Worm (Caenorhabditis elegans) whole organism, L1 larva: ENCODE data around the gene F10G2.4.
"Not testable (repeated sequence)": the region's sequence is repeated elsewhere in the genome, so short reads cannot be mapped to it uniquely, and the experiment has no call there.

Experiments
- C04F5.9 ChIP-seq: sonication (generic microtip); optimal IDR thresholded peaks from 2 replicates; lab custom pipeline; 2016; ENCODE audit warnings: missing genetic modification characterization, missing compliant biosample characterization
- C34B4.2 ChIP-seq: sonication (generic microtip); optimal IDR thresholded peaks from 2 replicates; lab custom pipeline; 2017; ENCODE audit warnings: mild to moderate bottlenecking, missing genetic modification characterization, missing compliant biosample characterization
- alr-1 ChIP-seq: fragments of 200-800 bp; sonication (Bioruptor generic); optimal IDR thresholded peaks from 2 replicates; lab custom pipeline; 2018; ENCODE audit warnings: borderline replicate concordance, mild to moderate bottlenecking, missing genetic modification characterization, missing compliant biosample characterization
- blmp-1 ChIP-seq: fragments of 150-350 bp; optimal IDR thresholded peaks from 2 replicates; lab custom pipeline; 2014; ENCODE audit warnings: missing biosample characterization, missing genetic modification characterization
- ceh-63 ChIP-seq: fragments of 200-800 bp; sonication (Bioruptor generic); optimal IDR thresholded peaks from 2 replicates; lab custom pipeline; 2018; ENCODE audit warnings: mild to moderate bottlenecking, missing genetic modification characterization, missing compliant biosample characterization
- ceh-82 ChIP-seq, 3 experiments: fragments of 150-350 bp in 1 of 3; sonication (generic microtip) in 2 of 3; optimal IDR thresholded peaks; 2 replicates each; lab custom pipeline; 2014 to 2017; ENCODE audit warnings: missing biosample characterization in 3 of 3, missing genetic modification characterization in 3 of 3
- ceh-88 ChIP-seq: fragments of 200-800 bp; sonication (Bioruptor generic); IDR thresholded peaks from 2 replicates; pipeline ENCODE4 v1.3.6; 2022; ENCODE audit warnings: missing genetic modification characterization, missing compliant biosample characterization
- dpl-1 ChIP-seq, 3 experiments: fragments of 150-350 bp in 2 of 3; sonication (generic microtip) in 1 of 3; optimal IDR thresholded peaks; 2 replicates each; lab custom pipeline; 2014 to 2017; ENCODE audit warnings: missing biosample characterization in 3 of 3, missing genetic modification characterization in 3 of 3, missing genetic modification reagents in 3 of 3
- efl-1 ChIP-seq, 4 experiments: fragments of 150-350 bp; optimal IDR thresholded peaks in 3 of 4; peaks in 1 of 4; 1 replicate in 1 of 4; 2 replicates in 3 of 4; lab custom pipeline; 2014; ENCODE audit warnings: missing biosample characterization in 2 of 4, missing genetic modification characterization in 2 of 4, missing genetic modification reagents in 2 of 4
- efl-3 ChIP-seq: fragments of 200-800 bp; sonication (Bioruptor generic); optimal IDR thresholded peaks from 2 replicates; lab custom pipeline; 2018; ENCODE audit warnings: mild to moderate bottlenecking, missing genetic modification characterization, missing compliant biosample characterization
- ets-5 ChIP-seq: fragments of 200-800 bp; sonication (Bioruptor generic); IDR thresholded peaks from 2 replicates; pipeline ENCODE4 v1.3.6; 2022; ENCODE audit warnings: missing genetic modification characterization, missing compliant biosample characterization
- hlh-4 ChIP-seq: sonication (generic microtip); optimal IDR thresholded peaks from 2 replicates; lab custom pipeline; 2016; ENCODE audit warnings: mild to moderate bottlenecking, missing genetic modification characterization, missing compliant biosample characterization
- isw-1 ChIP-seq: fragments of 200-800 bp; sonication (Bioruptor generic); IDR thresholded peaks from 2 replicates; pipeline ENCODE4 v1.3.6; 2022; ENCODE audit warnings: missing genetic modification characterization, missing compliant biosample characterization
- jun-1 ChIP-seq: fragments of 150-350 bp; optimal IDR thresholded peaks from 2 replicates; lab custom pipeline; 2014; ENCODE audit warnings: missing biosample characterization, missing genetic modification reagents, missing genetic modification characterization
- lir-3 ChIP-seq: sonication (generic microtip); optimal IDR thresholded peaks from 2 replicates; lab custom pipeline; 2016; ENCODE audit warnings: mild to moderate bottlenecking, missing genetic modification characterization, moderate library complexity, missing compliant biosample characterization; ENCODE audit not compliant: poor library complexity
- mef-2 ChIP-seq: fragments of 150-350 bp; optimal IDR thresholded peaks from 2 replicates; lab custom pipeline; 2014; ENCODE audit warnings: missing biosample characterization, missing genetic modification characterization
- nhr-19 ChIP-seq: fragments of 200-800 bp; sonication (Bioruptor generic); conservative IDR thresholded peaks from 2 replicates; pipeline ENCODE4 v1.3.6; 2022; ENCODE audit warnings: missing genetic modification characterization, missing compliant biosample characterization
- nhr-71 ChIP-seq: sonication (generic microtip); optimal IDR thresholded peaks from 2 replicates; lab custom pipeline; 2016; ENCODE audit warnings: mild to moderate bottlenecking, missing genetic modification characterization, moderate library complexity, missing compliant biosample characterization
- nhr-77 ChIP-seq: fragments of 150-350 bp; optimal IDR thresholded peaks from 2 replicates; lab custom pipeline; 2014; ENCODE audit warnings: missing biosample characterization, missing genetic modification characterization
- nhr-84 ChIP-seq: sonication (generic microtip); optimal IDR thresholded peaks from 2 replicates; lab custom pipeline; 2017; ENCODE audit warnings: missing biosample characterization, missing genetic modification characterization
- nhr-85 ChIP-seq: sonication (generic microtip); peaks from one replicate; lab custom pipeline; 2016; ENCODE audit warnings: missing genetic modification characterization, inconsistent platforms, missing compliant biosample characterization
- pag-3 ChIP-seq: sonication (generic microtip); optimal IDR thresholded peaks from 2 replicates; lab custom pipeline; 2017; ENCODE audit warnings: missing genetic modification characterization, mild to moderate bottlenecking, missing compliant biosample characterization, antibody characterized with exemption, borderline replicate concordance; ENCODE audit not compliant: insufficient read depth
- rnt-1 ChIP-seq: sonication (generic microtip); optimal IDR thresholded peaks from 2 replicates; lab custom pipeline; 2016; ENCODE audit warnings: mild to moderate bottlenecking, missing genetic modification characterization, moderate library complexity, missing compliant biosample characterization
- snpc-4 ChIP-seq: fragments of 150-350 bp; optimal IDR thresholded peaks from 2 replicates; lab custom pipeline; 2014; ENCODE audit warnings: missing biosample characterization, missing genetic modification characterization
- snu-23 ChIP-seq: sonication (generic microtip); optimal IDR thresholded peaks from 2 replicates; lab custom pipeline; 2016; ENCODE audit warnings: missing genetic modification characterization, missing compliant biosample characterization
- unc-62 ChIP-seq: fragments of 150-350 bp; optimal IDR thresholded peaks from 2 replicates; lab custom pipeline; 2014; ENCODE audit warnings: missing biosample characterization, missing genetic modification reagents, missing genetic modification characterization
- unc-86 ChIP-seq: sonication (generic microtip); optimal IDR thresholded peaks from 2 replicates; lab custom pipeline; 2016; ENCODE audit warnings: missing genetic modification characterization, missing compliant biosample characterization
- unc-98 ChIP-seq: fragments of 200-800 bp; sonication (Bioruptor generic); IDR thresholded peaks from 2 replicates; pipeline ENCODE4 v1.3.6; 2022; ENCODE audit warnings: missing genetic modification characterization, missing compliant biosample characterization
- zag-1 ChIP-seq: fragments of 150-350 bp; optimal IDR thresholded peaks from 2 replicates; lab custom pipeline; 2014; ENCODE audit warnings: missing biosample characterization, missing genetic modification characterization

The F10G2.4 gene

DNA sequence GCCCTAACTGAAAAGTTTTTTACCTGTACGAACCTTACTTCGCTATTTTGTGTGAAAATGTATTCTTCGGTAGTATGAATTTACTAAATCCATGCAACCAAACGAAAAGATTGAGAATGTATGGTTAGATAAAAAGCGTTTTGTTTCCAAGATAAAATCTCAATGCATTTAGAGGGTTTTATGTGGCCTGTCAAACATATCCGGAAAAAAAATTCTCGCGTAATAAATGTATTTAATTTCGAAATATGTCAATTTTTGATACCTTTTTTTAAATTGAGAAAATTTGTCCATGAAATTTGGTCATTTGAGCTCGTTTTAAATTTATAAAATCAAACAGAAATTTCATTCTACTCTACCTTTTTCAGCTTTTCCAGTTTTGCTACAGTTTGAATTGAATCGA lies 31.8 kb upstream of the F10G2.4 start, which contains the start of gene F07G11.4:
Gene F07G11.4, minus strand, starts transcription at position 101 of the 400 bp plus-strand sequence.
- TF ChIP-seq nhr-71 (tag; lab: Kevin White, UChicago) (no peak), unc-86 (tag; lab: Kevin White, UChicago) (no peak)

DNA sequence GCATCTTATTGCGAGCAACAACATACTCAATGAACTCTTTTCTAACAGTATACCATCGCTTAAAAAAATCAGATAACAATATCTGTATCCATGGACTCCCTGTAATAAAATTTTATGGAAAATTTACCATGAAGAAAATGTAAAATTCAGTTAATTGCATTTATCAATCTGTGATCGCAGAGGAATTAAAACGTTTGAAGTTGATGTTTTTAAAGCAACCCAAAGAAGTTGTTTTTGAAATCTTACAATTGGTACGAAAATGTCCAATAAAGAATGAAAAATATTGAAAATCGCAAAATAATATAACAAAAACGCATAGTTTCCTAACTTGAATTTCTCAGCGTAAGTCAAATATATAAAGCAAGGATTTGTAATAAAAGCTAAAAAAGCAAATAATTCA lies 29.8 kb upstream of the F10G2.4 start, which contains the start of gene srj-32:
Gene srj-32, minus strand, starts transcription at position 101 of the 400 bp plus-strand sequence.
- TF ChIP-seq ets-5: no peak
- TF ChIP-seq, all 84 proteins: peak for 0

DNA sequence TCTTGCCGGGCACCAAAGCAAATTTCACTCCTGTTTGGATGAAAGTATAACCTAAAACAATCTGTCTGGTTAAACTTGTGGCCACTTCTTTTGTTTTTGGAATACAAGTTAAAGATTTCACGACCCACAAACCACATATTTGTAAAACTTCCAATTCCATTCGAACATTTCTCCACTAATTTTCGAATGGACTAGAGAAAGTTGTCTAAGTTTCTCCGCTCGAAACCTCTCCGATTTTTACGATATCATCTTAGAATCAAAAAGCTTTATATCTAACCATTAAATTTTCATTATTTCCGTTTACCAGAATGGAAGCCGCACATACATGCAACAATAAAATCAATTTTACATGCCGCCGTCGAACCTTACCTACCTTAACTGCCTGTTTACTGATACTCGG lies 28.6 kb upstream of the F10G2.4 start, which contains the start of gene F07G11.3:
Gene F07G11.3, plus strand, starts transcription at position 301 of the 400 bp plus-strand sequence.
- TF ChIP-seq hlh-4 (tag; lab: Kevin White, UChicago) (no peak), unc-86 (tag; lab: Kevin White, UChicago) (no peak), ceh-82 (tag; optimal IDR thresholded peaks at IDR 0.05; lab: Kevin White, UChicago) (no peak), alr-1 (no peak), blmp-1 (tag; lab: Kevin White, UChicago) (no peak), lir-3 (tag; lab: Kevin White, UChicago) (no peak), unc-98 (no peak), efl-3 (GFP tag; lab: Kevin White, UChicago) (no peak), C34B4.2 (tag; lab: Kevin White, UChicago) (no peak), nhr-84 (no peak), snpc-4 (tag; lab: Kevin White, UChicago) (no peak), zag-1 (tag; lab: Kevin White, UChicago) (no peak)

DNA sequence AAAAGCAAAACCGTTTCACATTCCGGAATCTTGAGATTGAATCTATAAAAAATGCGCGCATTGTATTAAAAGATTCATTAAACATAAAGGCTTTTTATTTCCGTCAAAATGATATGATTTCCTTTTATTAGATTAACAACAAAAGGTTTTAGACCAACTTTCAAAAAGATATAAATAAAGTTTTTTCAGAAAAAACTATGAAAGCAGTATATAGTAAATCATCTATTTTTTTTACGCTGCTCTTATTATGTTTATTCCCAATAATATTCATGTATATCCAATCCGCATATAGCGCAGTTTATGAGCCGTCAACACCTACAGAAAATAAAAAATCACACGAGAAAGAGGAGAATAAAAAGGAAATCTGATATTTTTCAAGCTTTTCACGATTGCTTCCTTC lies 22.5 kb upstream of the F10G2.4 start, which contains the start of gene F07G11.2:
Gene F07G11.2, plus strand, starts transcription at position 301 of the 400 bp plus-strand sequence.
- not testable (repeated sequence) for TF ChIP-seq C04F5.9 (tag; lab: Kevin White, UChicago); jun-1 (tag; lab: Kevin White, UChicago); dpl-1 (GFP tag; optimal IDR thresholded peaks at IDR 0.05; lab: Kevin White, UChicago)

DNA sequence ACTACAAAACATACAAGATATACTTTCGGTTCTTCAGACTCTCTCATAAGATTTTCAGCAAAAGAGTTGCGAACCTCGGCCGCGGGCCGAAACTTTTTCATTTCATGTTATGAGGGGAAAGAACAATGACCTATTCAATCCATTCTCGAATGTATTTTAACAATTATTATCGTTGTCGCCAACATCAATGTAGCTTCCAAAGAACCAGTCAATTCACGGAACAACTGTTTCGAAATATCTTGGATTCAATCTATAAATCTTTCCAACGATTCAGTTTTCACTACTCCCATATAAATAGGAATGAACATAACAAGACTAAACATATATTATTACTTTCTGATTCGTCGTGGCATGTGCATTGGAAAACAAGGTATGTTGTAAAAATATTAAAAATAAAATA lies 19.9 kb upstream of the F10G2.4 start, which contains the start of gene F07G11.1:
Gene F07G11.1, plus strand, starts transcription at position 301 of the 400 bp plus-strand sequence.
- TF ChIP-seq mef-2 (tag; lab: Kevin White, UChicago) (no peak), efl-1 (optimal IDR thresholded peaks at IDR 0.05; lab: Kevin White, UChicago) (no peak), efl-1 (GFP tag; optimal IDR thresholded peaks at IDR 0.05 in 1 of 2; lab: Kevin White, UChicago) (peak in 1 of 2 experiments; percentile 28), nhr-84 (no peak), nhr-19 (no peak), snu-23 (no peak), rnt-1 (tag; lab: Kevin White, UChicago) (no peak), ceh-88 (GFP tag; lab: Robert Waterston, UW) (no peak), ceh-63 (GFP tag; lab: Kevin White, UChicago) (no peak)

DNA sequence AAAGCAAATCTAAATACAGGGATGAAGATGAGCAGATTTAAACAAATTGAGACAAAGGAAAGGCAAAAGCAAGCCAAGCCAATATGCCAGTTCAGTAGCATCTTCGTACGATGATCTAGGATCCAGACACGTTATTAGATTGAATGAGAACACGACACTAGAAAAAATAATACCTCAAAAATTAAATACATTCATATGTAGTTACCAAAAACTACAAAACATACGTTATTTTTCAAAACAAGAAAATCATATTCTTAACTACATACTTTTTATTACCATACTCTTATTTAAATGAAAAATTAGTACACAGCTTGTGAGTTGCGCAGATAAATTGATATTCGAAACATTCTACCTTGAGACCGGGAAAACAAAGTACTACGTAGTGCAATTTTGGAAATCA lies 13.8 kb upstream of the F10G2.4 start, which contains the start of gene srx-6:
Gene srx-6, minus strand, starts transcription at position 101 of the 400 bp plus-strand sequence.
- TF ChIP-seq efl-1 (optimal IDR thresholded peaks at IDR 0.05; lab: Kevin White, UChicago) (no peak), efl-1 (GFP tag; optimal IDR thresholded peaks at IDR 0.05 in 1 of 2; lab: Kevin White, UChicago) (no peak)

DNA sequence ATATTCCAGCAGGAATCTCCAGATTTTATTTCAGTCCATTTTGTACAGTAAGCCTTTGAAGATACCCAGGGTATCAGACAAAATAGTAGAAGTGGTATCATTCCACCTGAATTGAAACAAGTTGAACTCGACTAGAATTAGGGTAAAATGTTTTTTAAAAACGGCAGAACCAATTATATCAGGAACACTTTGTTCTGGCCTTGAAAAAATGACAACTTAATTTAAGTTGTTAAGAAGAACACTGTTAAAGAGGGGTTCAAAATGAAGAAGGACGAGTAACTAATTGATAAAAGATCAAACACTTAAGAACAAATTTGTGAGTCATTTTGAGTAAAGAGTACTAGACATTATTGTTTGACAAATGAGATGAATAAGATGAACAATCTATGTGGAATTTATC lies 6.1 kb upstream of the F10G2.4 start, which contains the start of gene lmd-4:
Gene lmd-4, minus strand, starts transcription at position 101 of the 400 bp plus-strand sequence.
- TF ChIP-seq nhr-77 (tag; lab: Kevin White, UChicago) (no peak), nhr-85 (tag; lab: Kevin White, UChicago) (no peak), blmp-1 (tag; lab: Kevin White, UChicago) (no peak), unc-62 (GFP tag; lab: Kevin White, UChicago) (no peak), efl-1 (optimal IDR thresholded peaks at IDR 0.05; lab: Kevin White, UChicago) (no peak), efl-1 (GFP tag; optimal IDR thresholded peaks at IDR 0.05 in 1 of 2; lab: Kevin White, UChicago) (peak in 1 of 2 experiments; percentile 17), isw-1 (GFP tag; lab: Robert Waterston, UW) (no peak), pag-3 (tag; lab: Kevin White, UChicago) (no peak)
